Worm (Caenorhabditis elegans): ENCODE results near the gene cpg-23.

- TF ChIP-seq him-1 (tag; optimal IDR thresholded peaks at IDR 0.05) (no peak), W03F9.2 (tag; optimal IDR thresholded peaks at IDR 0.05) (no peak)
Observed at ce11 chrV:19127225-19127624, 13.4 kb upstream of the cpg-23 start, which contains the start of gene dyf-17.
